Worm (Caenorhabditis elegans) whole organism, L4 larva: ENCODE measurements around the gene C31G12.4.
A peak's percentile ranks its signal among the peaks of the same experiment; 100 is the strongest.

ENCODE experiments used
- F44E2.7 ChIP-seq: fragments of 200-800 bp; sonication (Bioruptor generic); IDR thresholded peaks from 2 replicates; pipeline ENCODE4 v2.1.2; 2022; ENCODE audit warnings: missing genetic modification characterization, missing compliant biosample characterization
- F49E8.2 ChIP-seq: sonication (generic microtip); optimal IDR thresholded peaks from 2 replicates; lab custom pipeline; 2016; ENCODE audit warnings: missing compliant biosample characterization, mild to moderate bottlenecking, missing genetic modification characterization, borderline replicate concordance
- Y105C5A.15 ChIP-seq: fragments of 200-800 bp; sonication (Bioruptor generic); IDR thresholded peaks from 2 replicates; pipeline ENCODE4 v1.3.6; 2022; ENCODE audit warnings: missing genetic modification characterization, missing compliant biosample characterization
- Y5F2A.4 ChIP-seq: fragments of 200-800 bp; sonication (Bioruptor generic); optimal IDR thresholded peaks from 2 replicates; lab custom pipeline; 2018; ENCODE audit warnings: mild to moderate bottlenecking, missing genetic modification characterization, missing compliant biosample characterization
- aha-1 ChIP-seq: fragments of 150-350 bp; peaks from one replicate; lab custom pipeline; 2014; ENCODE audit warnings: missing biosample characterization, missing genetic modification characterization
- ama-1 ChIP-seq: fragments of 150-350 bp; optimal IDR thresholded peaks from 2 replicates; lab custom pipeline; 2014; ENCODE audit warnings: inconsistent platforms, mixed read lengths
- arid-1 ChIP-seq: fragments of 200-800 bp; sonication (Bioruptor generic); conservative IDR thresholded peaks from 2 replicates; pipeline ENCODE4 v1.3.6; 2022; ENCODE audit warnings: missing genetic modification reagents, missing genetic modification characterization, missing compliant biosample characterization
- ceh-82 ChIP-seq: sonication (generic microtip); optimal IDR thresholded peaks from 2 replicates; lab custom pipeline; 2017; ENCODE audit warnings: missing biosample characterization, missing genetic modification characterization
- cey-2 ChIP-seq: sonication (generic microtip); optimal IDR thresholded peaks from 3 replicates; lab custom pipeline; 2017; ENCODE audit warnings: missing genetic modification characterization, mild to moderate bottlenecking, missing compliant biosample characterization, antibody characterized with exemption, borderline replicate concordance; ENCODE audit not compliant: insufficient read depth
- ctbp-1 ChIP-seq: fragments of 200-800 bp; sonication (Bioruptor generic); IDR thresholded peaks from 2 replicates; pipeline ENCODE4 v1.3.6; 2022; ENCODE audit warnings: missing genetic modification reagents, missing genetic modification characterization, missing compliant biosample characterization
- dmd-8 ChIP-seq: fragments of 200-800 bp; sonication (Bioruptor generic); IDR thresholded peaks from 2 replicates; pipeline ENCODE4 v1.3.6; 2022; ENCODE audit warnings: missing genetic modification characterization, missing compliant biosample characterization
- dpl-1 ChIP-seq: fragments of 150-350 bp; optimal IDR thresholded peaks from 2 replicates; lab custom pipeline; 2014; ENCODE audit warnings: missing biosample characterization, missing genetic modification reagents, missing genetic modification characterization
- fos-1 ChIP-seq: fragments of 150-350 bp; optimal IDR thresholded peaks from 2 replicates; lab custom pipeline; 2014; ENCODE audit warnings: missing biosample characterization, missing genetic modification characterization
- hif-1 ChIP-seq, 2 experiments: sonication (generic microtip); optimal IDR thresholded peaks; 2 replicates each; lab custom pipeline; 2016 to 2017; ENCODE audit warnings: missing compliant biosample characterization in 2 of 2, missing genetic modification characterization in 2 of 2, missing genetic modification reagents in 2 of 2, missing genotype in 2 of 2, mild to moderate bottlenecking in 1 of 2
- hmg-1.1 ChIP-seq: fragments of 200-800 bp; sonication (Bioruptor generic); IDR thresholded peaks from 2 replicates; pipeline ENCODE4 v1.3.6; 2022; ENCODE audit warnings: missing genetic modification reagents, missing genetic modification characterization, missing compliant biosample characterization
- jun-1 ChIP-seq: fragments of 150-350 bp; optimal IDR thresholded peaks from 2 replicates; lab custom pipeline; 2014; ENCODE audit warnings: missing biosample characterization, missing genetic modification reagents, missing genetic modification characterization
- lin-13 ChIP-seq: fragments of 150-350 bp; optimal IDR thresholded peaks from 2 replicates; lab custom pipeline; 2014; ENCODE audit warnings: missing biosample characterization, missing genetic modification reagents, missing genetic modification characterization
- lin-39 ChIP-seq: fragments of 150-350 bp; optimal IDR thresholded peaks from 2 replicates; lab custom pipeline; 2014; ENCODE audit warnings: missing biosample characterization, missing genetic modification reagents, missing genetic modification characterization
- madf-5 ChIP-seq, 2 experiments: fragments of 200-800 bp; sonication (Bioruptor generic); IDR thresholded peaks; 2 replicates each; pipeline ENCODE4 v1.3.6; 2022; ENCODE audit warnings: missing compliant biosample characterization in 2 of 2, missing genetic modification characterization in 2 of 2
- mdl-1 ChIP-seq, 2 experiments: fragments of 150-350 bp in 1 of 2; sonication (generic microtip) in 1 of 2; optimal IDR thresholded peaks; 2 replicates each; lab custom pipeline; 2014 to 2017; ENCODE audit warnings: missing biosample characterization in 2 of 2, missing genetic modification characterization in 2 of 2
- mes-2 ChIP-seq: sonication (generic microtip); optimal IDR thresholded peaks from 2 replicates; lab custom pipeline; 2016; ENCODE audit warnings: missing genotype, mild to moderate bottlenecking, missing genetic modification characterization, missing compliant biosample characterization; ENCODE audit not compliant: poor library complexity, severe bottlenecking
- nhr-11 ChIP-seq: fragments of 150-350 bp; optimal IDR thresholded peaks from 2 replicates; lab custom pipeline; 2014; ENCODE audit warnings: missing biosample characterization, missing genetic modification characterization
- nhr-237 ChIP-seq: sonication (generic microtip); optimal IDR thresholded peaks from 2 replicates; lab custom pipeline; 2017; ENCODE audit warnings: missing biosample characterization, missing genetic modification characterization
- nhr-28 ChIP-seq: fragments of 150-350 bp; optimal IDR thresholded peaks from 2 replicates; lab custom pipeline; 2014; ENCODE audit warnings: missing biosample characterization, missing genetic modification characterization
- php-3 ChIP-seq: fragments of 200-800 bp; sonication (Bioruptor generic); IDR thresholded peaks from 2 replicates; pipeline ENCODE4 v1.3.6; 2022; ENCODE audit warnings: missing genetic modification reagents, missing genetic modification characterization, missing compliant biosample characterization
- snpc-1.2 ChIP-seq: fragments of 200-800 bp; sonication (Bioruptor generic); IDR thresholded peaks from 2 replicates; pipeline ENCODE4 v1.3.6; 2022; ENCODE audit warnings: missing genetic modification reagents, missing genetic modification characterization, missing compliant biosample characterization
- snpc-4 ChIP-seq: fragments of 150-350 bp; optimal IDR thresholded peaks from 2 replicates; lab custom pipeline; 2014; ENCODE audit warnings: missing biosample characterization, missing genetic modification characterization
- tra-1 ChIP-seq: fragments of 200-800 bp; sonication (Bioruptor generic); IDR thresholded peaks from 2 replicates; pipeline ENCODE4 v1.3.6; 2022; ENCODE audit warnings: missing genetic modification reagents, missing genetic modification characterization, missing compliant biosample characterization
- unc-62 ChIP-seq, 3 experiments: fragments of 150-350 bp in 1 of 3; sonication (generic microtip); optimal IDR thresholded peaks in 2 of 3; peaks in 1 of 3; 1 replicate in 1 of 3; 2 replicates in 2 of 3; lab custom pipeline; 2014 to 2017; ENCODE audit warnings: missing biosample characterization in 3 of 3, missing genetic modification characterization in 3 of 3, missing genetic modification reagents in 3 of 3, missing genotype in 1 of 3
- zip-11 ChIP-seq: fragments of 200-800 bp; sonication (Bioruptor generic); IDR thresholded peaks from 2 replicates; pipeline ENCODE4 v1.3.6; 2022; ENCODE audit warnings: missing genetic modification characterization, missing compliant biosample characterization
- zip-2 ChIP-seq: fragments of 150-350 bp; optimal IDR thresholded peaks from 2 replicates; lab custom pipeline; 2014; ENCODE audit warnings: missing biosample characterization, missing genetic modification characterization
- ztf-7 ChIP-seq: fragments of 150-350 bp; optimal IDR thresholded peaks from 2 replicates; lab custom pipeline; 2014; ENCODE audit warnings: missing biosample characterization, missing genetic modification characterization

Gene C31G12.4

DNA sequence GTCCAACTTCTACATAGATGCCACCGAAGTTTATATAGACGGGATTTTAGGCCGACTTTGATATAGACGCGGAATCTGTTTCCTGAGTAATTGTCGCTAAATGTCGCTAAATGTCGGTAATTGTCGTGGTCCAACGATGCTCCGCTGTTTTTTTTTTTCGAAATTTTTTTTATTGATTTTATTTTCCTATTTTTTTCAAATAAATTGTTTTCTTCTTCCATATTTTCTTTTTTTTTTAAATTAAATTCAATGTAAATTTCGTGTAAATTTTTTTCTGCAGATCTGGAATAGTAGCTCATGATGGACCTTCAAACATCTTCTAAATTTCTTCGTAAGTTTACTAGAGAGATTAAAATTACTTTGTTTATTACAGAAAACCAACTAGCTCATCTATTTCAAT, 6.4 kb upstream of the C31G12.4 start, which contains the start of gene C31G12.3:
C31G12.3 (plus strand) TSS at position 301 of the 400 bp plus-strand sequence.
- TF ChIP-seq aha-1 (tag; lab: Kevin White, UChicago) = no peak
- no peak for TF ChIP-seq arid-1 (GFP tag; lab: Robert Waterston, UW)
- no peak for TF ChIP-seq tra-1 (GFP tag; lab: Robert Waterston, UW)
- TF ChIP-seq ceh-82 (tag; lab: Kevin White, UChicago) = no peak
- TF ChIP-seq unc-62 (GFP tag; optimal IDR thresholded peaks at IDR 0.05 in 1 of 2; lab: Kevin White, UChicago) = no peak
- no peak for TF ChIP-seq unc-62 (tag; optimal IDR thresholded peaks at IDR 0.05; lab: Kevin White, UChicago)
- no peak for TF ChIP-seq ctbp-1 (GFP tag; lab: Robert Waterston, UW)
- TF ChIP-seq F44E2.7 (GFP tag; lab: Robert Waterston, UW) = no peak
- no peak for TF ChIP-seq dpl-1 (GFP tag; lab: Kevin White, UChicago)

DNA sequence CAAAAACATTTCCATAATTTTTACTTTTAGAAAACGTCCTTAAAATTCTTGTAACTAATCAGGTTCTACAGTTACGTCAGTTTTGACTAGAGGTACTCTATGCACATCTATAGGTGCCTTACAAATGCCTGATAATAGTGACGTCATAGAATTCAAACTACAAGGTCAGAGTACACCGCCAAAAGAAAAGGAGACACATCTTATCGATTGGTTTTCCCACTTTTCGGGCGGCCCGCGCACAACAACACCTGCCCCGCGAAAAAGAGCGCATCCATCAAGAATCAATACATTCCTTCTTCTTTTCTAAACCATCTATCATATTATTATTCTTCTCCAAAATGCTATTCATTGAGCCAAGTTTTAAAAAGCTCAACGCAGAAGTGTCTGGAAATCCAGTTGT, 1.1 kb upstream of the C31G12.4 start, which contains the start of gene C31G12.1:
C31G12.1 (plus strand) TSS at position 301 of the 400 bp plus-strand sequence.
- no peak for TF ChIP-seq ama-1 (lab: Kevin White, UChicago)
- TF ChIP-seq lin-39 = no peak
- no peak for TF ChIP-seq jun-1 (tag; lab: Kevin White, UChicago)
- no peak for TF ChIP-seq Y5F2A.4 (GFP tag; lab: Kevin White, UChicago)
- TF ChIP-seq mdl-1 (tag; optimal IDR thresholded peaks at IDR 0.05; lab: Kevin White, UChicago) = no peak
- no peak for TF ChIP-seq ztf-7 (tag; lab: Kevin White, UChicago)
- no peak for TF ChIP-seq nhr-11 (tag; lab: Kevin White, UChicago)
- TF ChIP-seq, all 104 proteins: peak for 0

DNA sequence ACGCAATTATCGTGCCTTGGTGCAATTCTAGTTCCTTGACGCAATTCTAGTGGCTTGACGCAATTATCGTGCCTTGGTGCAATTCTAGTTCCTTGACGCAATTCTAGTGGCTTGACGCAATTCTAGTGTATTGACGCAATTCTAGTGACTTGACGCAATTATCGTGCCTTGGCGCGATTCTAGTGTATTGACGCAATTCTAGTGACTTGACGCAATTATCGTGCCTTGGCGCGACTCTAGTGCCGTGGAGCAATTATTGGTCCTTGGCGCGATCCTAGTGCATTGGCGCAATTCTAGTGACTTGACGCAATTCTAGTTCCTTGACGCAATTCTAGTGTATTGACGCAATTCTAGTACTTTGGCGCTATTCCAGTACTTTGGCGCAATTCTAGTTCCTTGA, 3.6 kb downstream of the C31G12.4 start:
- TF ChIP-seq dmd-8 (GFP tag; lab: Robert Waterston, UW) (0 out of 2 replicates have a peak, but pooled peaks have one; percentile 35), madf-5 (GFP tag; IDR thresholded peaks at IDR 0.05; lab: Robert Waterston, UW) (peak in 1 of 2 experiments; percentile 69; a peak in 1 of 4 replicates)

DNA sequence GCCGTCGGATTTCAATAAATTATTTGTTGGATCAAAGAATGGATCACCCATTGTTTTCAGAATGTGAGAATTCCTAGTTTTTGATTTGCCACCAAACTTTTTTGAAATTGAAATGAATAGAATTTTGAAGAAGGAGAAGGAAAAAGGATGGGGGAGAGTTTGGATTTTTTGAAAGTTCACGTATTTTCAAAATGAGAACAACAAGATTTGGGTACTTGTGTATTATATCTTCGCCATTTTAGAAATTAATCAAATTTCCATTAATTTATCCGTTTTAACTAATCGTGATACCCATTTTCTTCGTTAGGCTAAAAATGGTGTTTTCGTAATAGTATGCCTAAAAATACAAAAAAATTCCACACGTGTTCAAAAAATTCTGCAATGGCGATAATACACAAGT, 7.0 kb downstream of the C31G12.4 start, which contains the start of gene C14A6.8:
C14A6.8 (minus strand) TSS at position 101 of the 400 bp plus-strand sequence.
- TF ChIP-seq php-3 (GFP tag; lab: Robert Waterston, UW) (no peak), ama-1 (lab: Kevin White, UChicago) (no peak), cey-2 (tag; lab: Kevin White, UChicago) (no peak), madf-5 (GFP tag; IDR thresholded peaks at IDR 0.05; lab: Robert Waterston, UW) (no peak)

DNA sequence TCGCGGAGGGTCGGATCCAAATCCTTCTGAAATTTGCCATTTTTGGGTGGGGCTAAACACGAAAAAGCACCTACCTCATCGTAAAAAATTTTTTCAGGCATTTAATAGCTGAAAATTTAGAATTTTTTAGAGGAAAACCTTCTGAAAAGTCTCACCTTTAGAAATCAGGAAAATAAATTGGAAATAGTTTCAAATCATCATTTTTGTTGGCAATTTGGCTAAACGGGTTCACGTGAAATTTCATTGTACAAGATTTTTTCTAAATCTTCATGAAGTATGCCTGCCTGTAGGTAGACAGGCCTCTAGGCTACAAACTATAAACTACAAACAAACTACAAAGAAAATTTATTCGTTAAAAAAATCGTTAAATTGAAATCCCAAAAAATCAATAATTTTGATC, 10.3 kb downstream of the C31G12.4 start, which contains the start of gene C14A6.7:
C14A6.7 (minus strand) TSS at position 101 of the 400 bp plus-strand sequence.
- TF ChIP-seq snpc-1.2 (GFP tag; lab: Robert Waterston, UW) (no peak), F44E2.7 (GFP tag; lab: Robert Waterston, UW) (no peak), zip-2 (tag; lab: Kevin White, UChicago) (no peak), madf-5 (GFP tag; IDR thresholded peaks at IDR 0.05; lab: Robert Waterston, UW) (no peak), nhr-237 (tag; lab: Kevin White, UChicago) (no peak), F49E8.2 (tag; lab: Kevin White, UChicago) (no peak), tra-1 (GFP tag; lab: Robert Waterston, UW) (no peak), fos-1 (tag; lab: Kevin White, UChicago) (no peak), hif-1 (tag; optimal IDR thresholded peaks at IDR 0.05; lab: Kevin White, UChicago) (no peak), lin-13 (GFP tag; lab: Kevin White, UChicago) (no peak), nhr-28 (tag; lab: Kevin White, UChicago) (no peak), mes-2 (tag; lab: Kevin White, UChicago) (no peak), hmg-1.1 (no peak), ama-1 (lab: Kevin White, UChicago) (no peak)

DNA sequence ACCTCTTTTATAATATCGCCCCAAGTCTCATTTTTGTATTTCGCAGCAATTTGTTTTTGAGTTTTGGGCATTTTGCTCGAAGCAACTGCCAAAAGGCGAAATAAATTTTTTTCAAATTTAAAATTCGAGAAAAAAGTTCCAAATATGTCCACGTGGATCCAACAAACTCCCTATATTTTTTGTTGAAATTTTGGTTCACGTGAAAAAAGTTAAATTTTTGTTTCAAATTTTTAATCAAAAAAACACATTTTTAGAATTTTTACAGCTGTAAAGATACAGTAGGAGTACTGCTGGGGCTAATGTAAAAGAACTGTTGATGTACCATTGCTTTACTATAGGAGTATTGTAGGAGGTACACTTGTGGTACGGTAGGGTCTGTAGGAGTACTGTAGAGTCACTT, 11.4 kb downstream of the C31G12.4 start, which contains the start of gene C14A6.6:
C14A6.6 (minus strand) TSS at position 101 of the 400 bp plus-strand sequence.
- TF ChIP-seq snpc-4 (no peak), unc-62 (GFP tag; optimal IDR thresholded peaks at IDR 0.05 in 1 of 2; lab: Kevin White, UChicago) (peak in 1 of 2 experiments; percentile 89), unc-62 (tag; optimal IDR thresholded peaks at IDR 0.05; lab: Kevin White, UChicago) (no peak), Y105C5A.15 (GFP tag; lab: Robert Waterston, UW) (no peak), zip-11 (no peak)
